Fruit fly (Drosophila melanogaster) whole organism, wandering third instar larva: ENCODE measurements around the gene CG32147.

Experiments
- Abd-B ChIP-seq: fragments of >200 bp; optimal IDR thresholded peaks from 2 replicates; lab custom pipeline; 2017; ENCODE audit warnings: missing biosample characterization, missing genetic modification characterization
- CG32264 ChIP-seq: fragments of 200-800 bp; sonication (Bioruptor generic); optimal IDR thresholded peaks from 2 replicates; lab custom pipeline; 2016; ENCODE audit warnings: missing biosample characterization, missing genetic modification characterization
- CG9705 ChIP-seq: fragments of 200-800 bp; sonication (Bioruptor generic); optimal IDR thresholded peaks from 2 replicates; lab custom pipeline; 2018; ENCODE audit warnings: missing biosample characterization, mild to moderate bottlenecking, missing genetic modification characterization
- CrebA ChIP-seq: fragments of 200-800 bp; sonication (Bioruptor generic); optimal IDR thresholded peaks from 2 replicates; lab custom pipeline; 2016; ENCODE audit warnings: missing biosample characterization, mild to moderate bottlenecking, missing genetic modification characterization, borderline replicate concordance
- Dfd ChIP-seq: fragments of >200 bp; optimal IDR thresholded peaks from 2 replicates; lab custom pipeline; 2017; ENCODE audit warnings: missing biosample characterization, missing genetic modification characterization
- Dif ChIP-seq: fragments of 200-275, 200-300 bp; sonication (Bioruptor generic); optimal IDR thresholded peaks from 2 replicates; lab custom pipeline; 2018; ENCODE audit warnings: missing biosample characterization, missing genetic modification characterization; ENCODE audit not compliant: partially characterized antibody
- GATAd ChIP-seq: sonication (Bioruptor generic); optimal IDR thresholded peaks from 2 replicates; lab custom pipeline; 2016; ENCODE audit warnings: missing biosample characterization, missing genetic modification characterization
- HLH106 ChIP-seq: fragments of 200-800 bp; optimal IDR thresholded peaks from 3 replicates; lab custom pipeline; 2019; ENCODE audit warnings: missing biosample characterization, mild to moderate bottlenecking, missing genetic modification characterization, moderate library complexity
- Hnf4 ChIP-seq: fragments of 200-800 bp; sonication (Bioruptor generic); optimal IDR thresholded peaks from 2 replicates; lab custom pipeline; 2016; ENCODE audit warnings: missing biosample characterization, mild to moderate bottlenecking, missing genetic modification characterization
- Hr78 ChIP-seq: fragments of >200 bp; optimal IDR thresholded peaks from 2 replicates; lab custom pipeline; 2017; ENCODE audit warnings: missing biosample characterization, missing genetic modification characterization
- Hr83 ChIP-seq: fragments of 200-300 bp; sonication (Bioruptor generic); optimal IDR thresholded peaks from 2 replicates; lab custom pipeline; 2016; ENCODE audit warnings: missing biosample characterization, mild to moderate bottlenecking, missing genetic modification characterization, moderate library complexity; ENCODE audit not compliant: poor library complexity, severe bottlenecking
- Jra ChIP-seq: sonication (Bioruptor generic); optimal IDR thresholded peaks from 2 replicates; lab custom pipeline; 2016; ENCODE audit warnings: missing biosample characterization, missing genetic modification characterization
- Mio ChIP-seq: sonication (Bioruptor generic); optimal IDR thresholded peaks from 2 replicates; lab custom pipeline; 2016; ENCODE audit warnings: missing biosample characterization, missing genetic modification characterization
- Myc ChIP-seq: fragments of >200 bp; optimal IDR thresholded peaks from 2 replicates; lab custom pipeline; 2017
- N ChIP-seq: fragments of >200 bp; optimal IDR thresholded peaks from 2 replicates; lab custom pipeline; 2018; ENCODE audit warnings: missing biosample characterization, missing external identifiers, missing genetic modification characterization
- OdsH ChIP-seq: fragments of 200-800 bp; sonication (Bioruptor generic); optimal IDR thresholded peaks from 2 replicates; lab custom pipeline; 2016; ENCODE audit warnings: missing biosample characterization, mild to moderate bottlenecking, missing genetic modification characterization
- Rel ChIP-seq, 2 experiments: fragments of 200-800 bp; sonication (Bioruptor generic) in 1 of 2; optimal IDR thresholded peaks; 2 replicates in 1 of 2; 3 replicates in 1 of 2; lab custom pipeline; 2016 to 2019; ENCODE audit warnings: mild to moderate bottlenecking in 2 of 2, missing biosample characterization in 2 of 2, missing genetic modification characterization in 2 of 2, moderate library complexity in 1 of 2
- Sp1 ChIP-seq: fragments of 200-800 bp; sonication (Bioruptor generic); optimal IDR thresholded peaks from 3 replicates; lab custom pipeline; 2019; ENCODE audit warnings: missing biosample characterization, mild to moderate bottlenecking, missing genetic modification characterization, moderate library complexity
- Vsx2 ChIP-seq: fragments of 200-300, 225-300 bp; sonication (Bioruptor generic); optimal IDR thresholded peaks from 2 replicates; lab custom pipeline; 2018; ENCODE audit warnings: missing biosample characterization, missing genetic modification characterization; ENCODE audit not compliant: partially characterized antibody
- br ChIP-seq: fragments of 200-800 bp; sonication (Bioruptor generic); optimal IDR thresholded peaks from 2 replicates; lab custom pipeline; 2016; ENCODE audit warnings: missing biosample characterization, missing genetic modification characterization
- brk ChIP-seq: fragments of 200-800 bp; sonication (Bioruptor generic); optimal IDR thresholded peaks from 2 replicates; lab custom pipeline; 2016; ENCODE audit warnings: missing biosample characterization, mild to moderate bottlenecking, missing genetic modification characterization
- dl ChIP-seq, 2 experiments: fragments of 175-275, 200-275 bp in 1 of 2; fragments of 200-275 bp in 1 of 2; sonication (Bioruptor generic); optimal IDR thresholded peaks; lab custom pipeline; 2018; ENCODE audit warnings: mild to moderate bottlenecking in 2 of 2, missing biosample characterization in 2 of 2, missing genetic modification characterization in 2 of 2, moderate library complexity in 2 of 2; ENCODE audit not compliant: partially characterized antibody in 2 of 2, insufficient read depth in 1 of 2
- dmrt93B ChIP-seq: fragments of 200-800 bp; sonication (Bioruptor generic); optimal IDR thresholded peaks from 2 replicates; lab custom pipeline; 2018; ENCODE audit warnings: missing biosample characterization, mild to moderate bottlenecking, missing genetic modification characterization
- dsf ChIP-seq: sonication (Bioruptor generic); optimal IDR thresholded peaks from 2 replicates; lab custom pipeline; 2016; ENCODE audit warnings: missing biosample characterization, missing genetic modification characterization, borderline replicate concordance
- ey ChIP-seq: fragments of 200-800 bp; sonication (Bioruptor generic); optimal IDR thresholded peaks from 2 replicates; lab custom pipeline; 2016; ENCODE audit warnings: missing biosample characterization, missing genetic modification characterization
- foxo ChIP-seq, 2 experiments: fragments of 200-800 bp; sonication (Bioruptor generic); optimal IDR thresholded peaks; 2 replicates in 1 of 2; 3 replicates in 1 of 2; lab custom pipeline; 2016 to 2017; ENCODE audit warnings: missing biosample characterization in 2 of 2, missing genetic modification characterization in 2 of 2
- fru ChIP-seq: fragments of 200-800 bp; sonication (Bioruptor generic); optimal IDR thresholded peaks from 3 replicates; lab custom pipeline; 2016; ENCODE audit warnings: missing biosample characterization, mild to moderate bottlenecking, missing genetic modification characterization
- h ChIP-seq: fragments of 200-800 bp; sonication (Bioruptor generic); optimal IDR thresholded peaks from 3 replicates; lab custom pipeline; 2016; ENCODE audit warnings: missing biosample characterization, mild to moderate bottlenecking, missing genetic modification characterization
- jim ChIP-seq: fragments of 175-275, 200-325 bp; sonication (Bioruptor generic); optimal IDR thresholded peaks from 2 replicates; lab custom pipeline; 2016; ENCODE audit warnings: missing biosample characterization, mild to moderate bottlenecking, missing genetic modification characterization
- lola ChIP-seq: fragments of >200 bp; optimal IDR thresholded peaks from 2 replicates; lab custom pipeline; 2017; ENCODE audit warnings: missing biosample characterization, missing genetic modification characterization
- pan ChIP-seq: fragments of >200 bp; optimal IDR thresholded peaks from 2 replicates; lab custom pipeline; 2017
- psq ChIP-seq: fragments of 200-800 bp; sonication (Bioruptor generic); optimal IDR thresholded peaks from 3 replicates; lab custom pipeline; 2017; ENCODE audit warnings: missing biosample characterization, mild to moderate bottlenecking, missing genetic modification characterization, moderate library complexity
- rgr ChIP-seq: fragments of 200-800 bp; sonication (Bioruptor generic); optimal IDR thresholded peaks from 3 replicates; lab custom pipeline; 2016; ENCODE audit warnings: missing biosample characterization, mild to moderate bottlenecking, missing genetic modification characterization
- sage ChIP-seq: fragments of 200-800 bp; sonication (Bioruptor generic); optimal IDR thresholded peaks from 2 replicates; lab custom pipeline; 2016; ENCODE audit warnings: missing biosample characterization, mild to moderate bottlenecking, missing genetic modification characterization
- sv ChIP-seq: fragments of 200-800 bp; sonication (Bioruptor generic); optimal IDR thresholded peaks from 3 replicates; lab custom pipeline; 2016; ENCODE audit warnings: missing biosample characterization, missing genetic modification characterization
- tai ChIP-seq: sonication (Bioruptor generic); optimal IDR thresholded peaks from 2 replicates; lab custom pipeline; 2016; ENCODE audit warnings: missing biosample characterization, missing genetic modification characterization
- usp ChIP-seq: fragments of >200 bp; optimal IDR thresholded peaks from 2 replicates; lab custom pipeline; 2017; ENCODE audit warnings: missing biosample characterization, missing genetic modification characterization
- woc ChIP-seq: sonication (Bioruptor generic); optimal IDR thresholded peaks from 2 replicates; lab custom pipeline; 2016; ENCODE audit warnings: missing biosample characterization, mild to moderate bottlenecking, missing genetic modification characterization

Gene CG32147

dm6 chr3L:15176641-15177215 lies 32.9 kb upstream of the CG32147 start:
- TF ChIP-seq dsf (GFP tag; lab: Kevin White, UChicago) (no peak), CrebA (GFP tag; lab: Kevin White, UChicago) (no peak), N (GFP tag; lab: Kevin White, UChicago) (no peak), CG9705 (GFP tag; lab: Kevin White, UChicago) (no peak), Dfd (GFP tag; lab: Kevin White, UChicago) (no peak), fru (GFP tag; lab: Kevin White, UChicago) (no peak), ey (no peak), Vsx2 (GFP tag; lab: Kevin White, UChicago) (no peak), jim (GFP tag; lab: Kevin White, UChicago) (no peak), pan (no peak), dl (GFP tag; optimal IDR thresholded peaks at IDR 0.05; lab: Kevin White, UChicago; ENCODE audit: insufficient read depth in 1 of 2, partially characterized antibody in 2 of 2) (no peak), Rel (GFP tag; optimal IDR thresholded peaks at IDR 0.05; lab: Kevin White, UChicago) (no peak), Rel (tag; optimal IDR thresholded peaks at IDR 0.05; lab: Kevin White, UChicago) (no peak), Dif (no peak), sv (GFP tag; lab: Kevin White, UChicago) (no peak), tai (GFP tag; lab: Kevin White, UChicago) (no peak), Hnf4 (no peak), rgr (no peak), HLH106 (tag; lab: Kevin White, UChicago) (no peak), CG32264 (GFP tag; lab: Kevin White, UChicago) (no peak), Abd-B (GFP tag; lab: Kevin White, UChicago) (no peak)

DNA sequence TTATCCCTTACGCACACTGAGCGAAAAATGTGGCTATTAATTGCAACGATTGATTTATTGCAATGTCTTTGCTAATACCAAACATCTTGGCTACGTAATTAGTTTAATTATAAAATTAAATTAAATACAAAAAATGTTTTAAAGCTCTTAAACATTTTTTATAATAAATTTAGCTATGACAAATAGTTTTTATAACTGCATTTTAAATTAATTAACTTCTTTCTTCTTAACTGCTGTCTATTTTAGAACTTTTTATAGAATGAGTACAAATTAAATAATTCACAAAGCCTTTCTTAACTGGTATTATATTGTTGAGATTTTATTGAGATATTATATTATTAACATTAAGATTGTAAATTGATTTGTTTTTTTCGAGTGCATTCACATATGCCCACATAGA lies 31.0 kb upstream of the CG32147 start:
- TF ChIP-seq Hr78 (no peak), Sp1 (GFP tag; lab: Kevin White, UChicago) (peak; percentile 23), HLH106 (tag; lab: Kevin White, UChicago) (peak; percentile 23)

DNA sequence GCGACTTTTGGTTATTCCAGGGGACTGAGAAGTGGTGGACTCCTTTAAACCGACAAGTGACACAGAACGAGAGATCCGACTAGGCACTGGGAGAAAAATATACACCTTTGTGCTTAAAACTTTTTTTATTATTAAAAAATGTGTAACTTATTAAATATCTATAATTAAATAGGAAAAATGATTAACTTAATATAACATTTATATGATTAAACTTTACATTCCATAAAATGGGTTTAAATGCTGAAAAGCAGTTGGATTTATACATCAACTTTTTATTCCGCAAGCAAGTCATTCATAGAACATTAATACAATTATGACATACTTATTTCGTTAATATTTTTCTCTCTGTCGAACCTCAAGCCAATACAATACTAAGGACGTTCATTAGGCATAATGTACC lies 30.2 kb upstream of the CG32147 start:
- TF ChIP-seq Rel (GFP tag; optimal IDR thresholded peaks at IDR 0.05; lab: Kevin White, UChicago) (no peak), Rel (tag; optimal IDR thresholded peaks at IDR 0.05; lab: Kevin White, UChicago) (no peak), fru (GFP tag; lab: Kevin White, UChicago) (peak; percentile 47), Mio (GFP tag; lab: Kevin White, UChicago) (no peak), Sp1 (GFP tag; lab: Kevin White, UChicago) (peak; percentile 75), ey (no peak), rgr (peak; percentile 45), pan (no peak), CrebA (GFP tag; lab: Kevin White, UChicago) (no peak), sv (GFP tag; lab: Kevin White, UChicago) (no peak), CG32264 (GFP tag; lab: Kevin White, UChicago) (no peak), CG9705 (GFP tag; lab: Kevin White, UChicago) (no peak), usp (GFP tag; lab: Kevin White, UChicago) (no peak), Hnf4 (peak; percentile 23), Hr78 (no peak), Jra (no peak), psq (GFP tag; lab: Kevin White, UChicago) (peak; percentile 44), dmrt93B (GFP tag; lab: Kevin White, UChicago) (peak; percentile 21), HLH106 (tag; lab: Kevin White, UChicago) (peak; percentile 65), Abd-B (GFP tag; lab: Kevin White, UChicago) (no peak), N (GFP tag; lab: Kevin White, UChicago) (no peak), brk (GFP tag; lab: Kevin White, UChicago) (peak; percentile 6), Dfd (GFP tag; lab: Kevin White, UChicago) (no peak), lola (GFP tag; lab: Kevin White, UChicago) (no peak), dsf (GFP tag; lab: Kevin White, UChicago) (no peak), GATAd (GFP tag; lab: Kevin White, UChicago) (no peak), Dif (no peak), Vsx2 (GFP tag; lab: Kevin White, UChicago) (no peak), jim (GFP tag; lab: Kevin White, UChicago) (no peak), br (GFP tag; lab: Kevin White, UChicago) (no peak), woc (GFP tag; lab: Kevin White, UChicago) (no peak), OdsH (GFP tag; lab: Kevin White, UChicago) (peak; percentile 55), Hr83 (GFP tag; lab: Kevin White, UChicago) (no peak), h (GFP tag; lab: Kevin White, UChicago) (peak; percentile 18), Myc (no peak), tai (GFP tag; lab: Kevin White, UChicago) (no peak), dl (GFP tag; optimal IDR thresholded peaks at IDR 0.05; lab: Kevin White, UChicago; ENCODE audit: insufficient read depth in 1 of 2, partially characterized antibody in 2 of 2) (no peak), sage (GFP tag; lab: Kevin White, UChicago) (no peak), foxo (GFP tag; optimal IDR thresholded peaks at IDR 0.05; lab: Kevin White, UChicago) (peak in 1 of 2 experiments; percentile 62)
